Worm (Caenorhabditis elegans): ENCODE measurements around the gene irld-26.

- TF ChIP-seq med-1 (GFP tag; optimal IDR thresholded peaks at IDR 0.05; ENCODE audit: insufficient read depth) (no peak), ref-1 (GFP tag; conservative IDR thresholded peaks at IDR 0.05) (no peak), tab-1 (GFP tag; IDR thresholded peaks at IDR 0.05) (no peak), flt-1 (GFP tag; IDR thresholded peaks at IDR 0.05) (no peak)
Observed at ce11 chrV:16180350-16180749, 24.6 kb upstream of the irld-26 start, which contains the start of gene str-106.
